Fruit fly (Drosophila melanogaster) S2 (cell line): ENCODE measurements around the gene CG5290.

ENCODE experiments used
- CG8478 ChIP-seq: fragments of >200 bp; optimal IDR thresholded peaks from 2 replicates; lab custom pipeline; 2018
- CTCF ChIP-seq, 2 experiments: fragments of >200 bp; optimal IDR thresholded peaks; 2 replicates each; lab custom pipeline; 2018

DNA sequence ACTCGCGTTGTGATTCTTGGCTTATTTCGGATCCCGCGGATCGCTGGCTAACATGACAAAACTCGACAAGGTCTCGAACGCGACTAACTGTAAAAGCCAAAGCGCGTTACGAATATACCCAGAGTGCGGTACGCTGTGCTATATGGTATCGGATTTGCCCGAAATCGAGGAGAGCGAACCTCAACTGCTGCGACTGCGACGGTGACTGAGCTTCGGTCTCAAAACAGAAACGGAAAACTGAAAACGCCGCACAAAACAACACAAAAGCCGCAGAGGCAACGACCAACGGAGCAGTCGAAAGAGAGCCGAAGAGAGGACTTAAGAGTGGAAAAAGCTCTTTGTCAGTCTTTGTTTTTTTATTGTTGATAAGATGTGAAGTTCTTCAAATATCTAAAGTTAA lies 49.2 kb upstream of the CG5290 start:
- TF ChIP-seq CG8478 (lab: Kevin White, UChicago) = no peak
- no peak for TF ChIP-seq CTCF (optimal IDR thresholded peaks at IDR 0.05; lab: Kevin White, UChicago)
